Worm (Caenorhabditis elegans) whole organism, L1 larva: ENCODE data around the gene Y45F10B.9.

Source experiments
- aha-1 ChIP-seq: fragments of 150-350 bp; optimal IDR thresholded peaks from 2 replicates; lab custom pipeline; 2014; ENCODE audit warnings: missing biosample characterization, missing genetic modification characterization
- ceh-82 ChIP-seq, 3 experiments: fragments of 150-350 bp in 1 of 3; sonication (generic microtip) in 2 of 3; optimal IDR thresholded peaks; 2 replicates each; lab custom pipeline; 2014 to 2017; ENCODE audit warnings: missing biosample characterization in 3 of 3, missing genetic modification characterization in 3 of 3
- elt-2 ChIP-seq: sonication (generic microtip); optimal IDR thresholded peaks from 2 replicates; lab custom pipeline; 2016; ENCODE audit warnings: missing genetic modification characterization, mild to moderate bottlenecking, inconsistent platforms, missing compliant biosample characterization, missing genetic modification reagents
- nhr-12 ChIP-seq: sonication (generic microtip); optimal IDR thresholded peaks from 2 replicates; lab custom pipeline; 2017; ENCODE audit warnings: missing biosample characterization, missing genetic modification characterization
- nhr-237 ChIP-seq: fragments of 150-350 bp; optimal IDR thresholded peaks from 2 replicates; lab custom pipeline; 2014; ENCODE audit warnings: missing biosample characterization, missing genetic modification characterization
- nhr-28 ChIP-seq: fragments of 150-350 bp; optimal IDR thresholded peaks from 2 replicates; lab custom pipeline; 2014; ENCODE audit warnings: missing biosample characterization, missing genetic modification characterization
- vab-15 ChIP-seq: sonication (generic microtip); optimal IDR thresholded peaks from 2 replicates; lab custom pipeline; 2017; ENCODE audit warnings: missing genotype, mild to moderate bottlenecking, missing genetic modification characterization, missing compliant biosample characterization

DNA sequence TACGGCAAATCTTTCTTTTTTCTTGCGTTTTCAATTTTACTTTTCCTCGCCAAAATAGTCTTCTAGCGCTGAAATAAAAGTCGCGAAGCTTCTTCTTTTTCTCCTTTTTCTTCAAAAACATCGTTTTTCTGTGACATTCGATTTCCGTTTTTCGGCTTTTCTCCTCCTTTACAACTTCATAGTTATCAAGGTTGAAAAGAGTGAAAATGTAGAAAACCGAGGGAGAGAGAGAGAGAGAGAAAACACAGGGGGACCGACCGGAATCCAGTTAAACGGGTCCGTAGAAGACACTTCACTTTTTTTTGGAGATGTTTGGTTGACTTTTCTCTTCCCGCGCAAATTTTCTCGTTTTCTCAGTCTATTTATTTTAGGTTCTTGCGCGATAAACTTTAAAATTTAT, 33.4 kb downstream of the Y45F10B.9 start:
- TF ChIP-seq aha-1 (tag; lab: Kevin White, UChicago): no peak
- no peak for TF ChIP-seq nhr-12 (tag; lab: Kevin White, UChicago)
- no peak for TF ChIP-seq elt-2 (tag; lab: Kevin White, UChicago)
- TF ChIP-seq nhr-237 (tag; lab: Kevin White, UChicago): no peak
- no peak for TF ChIP-seq vab-15 (tag; lab: Kevin White, UChicago)
- no peak for TF ChIP-seq ceh-82 (tag; optimal IDR thresholded peaks at IDR 0.05; lab: Kevin White, UChicago)
- no peak for TF ChIP-seq nhr-28
